Worm (Caenorhabditis elegans) whole organism, L2 larva: ENCODE results near the gene K08B5.1.

ENCODE experiments used
- C34F6.9 ChIP-seq: fragments of 150-350 bp; optimal IDR thresholded peaks from 2 replicates; lab custom pipeline; 2014; ENCODE audit warnings: missing biosample characterization, missing genetic modification characterization
- F13H6.1 ChIP-seq: sonication (generic microtip); optimal IDR thresholded peaks from 2 replicates; lab custom pipeline; 2016; ENCODE audit warnings: missing genetic modification characterization, missing compliant biosample characterization
- R02D3.7 ChIP-seq: fragments of 150-350 bp; optimal IDR thresholded peaks from 2 replicates; lab custom pipeline; 2014; ENCODE audit warnings: missing biosample characterization, missing genetic modification characterization
- Y55F3AM.14 ChIP-seq: fragments of 200-800 bp; sonication (Bioruptor generic); optimal IDR thresholded peaks from 2 replicates; lab custom pipeline; 2018; ENCODE audit warnings: mild to moderate bottlenecking, missing genetic modification characterization, missing compliant biosample characterization
- ZK546.5 ChIP-seq: sonication (generic microtip); optimal IDR thresholded peaks from 2 replicates; lab custom pipeline; 2017; ENCODE audit warnings: missing biosample characterization, missing genetic modification characterization
- alr-1 ChIP-seq: fragments of 150-350 bp; optimal IDR thresholded peaks from 2 replicates; lab custom pipeline; 2014; ENCODE audit warnings: missing biosample characterization, missing genetic modification characterization
- aly-2 ChIP-seq: fragments of 150-350 bp; optimal IDR thresholded peaks from 2 replicates; lab custom pipeline; 2014; ENCODE audit warnings: missing biosample characterization, missing genetic modification characterization
- ama-1 ChIP-seq: fragments of 150-350 bp; optimal IDR thresholded peaks from 2 replicates; lab custom pipeline; 2018; ENCODE audit warnings: inconsistent platforms
- blmp-1 ChIP-seq: sonication (generic microtip); optimal IDR thresholded peaks from 2 replicates; lab custom pipeline; 2017; ENCODE audit warnings: missing genetic modification characterization, mild to moderate bottlenecking, missing compliant biosample characterization, antibody characterized with exemption, moderate library complexity; ENCODE audit not compliant: insufficient read depth
- ceh-16 ChIP-seq: fragments of 150-350 bp; optimal IDR thresholded peaks from 2 replicates; lab custom pipeline; 2014; ENCODE audit warnings: missing biosample characterization, missing genetic modification characterization
- ceh-82 ChIP-seq: fragments of 150-350 bp; optimal IDR thresholded peaks from 2 replicates; lab custom pipeline; 2014; ENCODE audit warnings: missing biosample characterization, missing genetic modification characterization
- crh-2 ChIP-seq: sonication (generic microtip); optimal IDR thresholded peaks from 2 replicates; lab custom pipeline; 2017; ENCODE audit warnings: missing biosample characterization, missing genetic modification characterization
- dmd-4 ChIP-seq: sonication (generic microtip); optimal IDR thresholded peaks from 2 replicates; lab custom pipeline; 2017; ENCODE audit warnings: missing biosample characterization, missing genetic modification characterization
- egl-27 ChIP-seq: sonication (generic microtip); optimal IDR thresholded peaks from 3 replicates; lab custom pipeline; 2017; ENCODE audit warnings: missing biosample characterization, missing genetic modification reagents, missing genetic modification characterization
- elt-1 ChIP-seq: fragments of 150-350 bp; optimal IDR thresholded peaks from 2 replicates; lab custom pipeline; 2014; ENCODE audit warnings: missing biosample characterization, missing genetic modification characterization
- elt-3 ChIP-seq: sonication (generic microtip); optimal IDR thresholded peaks from 2 replicates; lab custom pipeline; 2017; ENCODE audit warnings: missing biosample characterization, missing genetic modification characterization
- fos-1 ChIP-seq: fragments of 150-350 bp; optimal IDR thresholded peaks from 2 replicates; lab custom pipeline; 2014; ENCODE audit warnings: missing biosample characterization, missing genetic modification characterization
- gmeb-1 ChIP-seq: fragments of 150-350 bp; optimal IDR thresholded peaks from 2 replicates; lab custom pipeline; 2014; ENCODE audit warnings: missing biosample characterization, missing genetic modification characterization
- lin-11 ChIP-seq: fragments of 150-350 bp; sonication (generic microtip); optimal IDR thresholded peaks from 2 replicates; lab custom pipeline; 2014; ENCODE audit warnings: missing biosample characterization, missing genetic modification characterization, inconsistent platforms, mixed read lengths
- lin-13 ChIP-seq: fragments of 150-350 bp; optimal IDR thresholded peaks from 2 replicates; lab custom pipeline; 2014; ENCODE audit warnings: missing biosample characterization, missing genetic modification reagents, missing genetic modification characterization
- lin-39 ChIP-seq: fragments of 150-350 bp; optimal IDR thresholded peaks from 2 replicates; lab custom pipeline; 2014; ENCODE audit warnings: missing biosample characterization, missing genetic modification reagents, missing genetic modification characterization
- lsy-2 ChIP-seq, 2 experiments: fragments of 150-350 bp in 1 of 2; sonication (generic microtip) in 1 of 2; optimal IDR thresholded peaks; 2 replicates each; lab custom pipeline; 2014 to 2017; ENCODE audit warnings: missing biosample characterization in 2 of 2, missing genetic modification characterization in 2 of 2
- mab-5 ChIP-seq: fragments of 150-350 bp; optimal IDR thresholded peaks from 2 replicates; lab custom pipeline; 2014; ENCODE audit warnings: missing biosample characterization, missing genetic modification characterization
- mbf-1 ChIP-seq: sonication (generic microtip); optimal IDR thresholded peaks from 2 replicates; lab custom pipeline; 2017; ENCODE audit warnings: missing biosample characterization, missing genetic modification characterization
- mdl-1 ChIP-seq, 2 experiments: fragments of 150-350 bp in 1 of 2; sonication (generic microtip) in 1 of 2; optimal IDR thresholded peaks; 2 replicates each; lab custom pipeline; 2017; ENCODE audit warnings: missing biosample characterization in 2 of 2, missing genetic modification characterization in 2 of 2
- nhr-10 ChIP-seq: sonication (generic microtip); optimal IDR thresholded peaks from 2 replicates; lab custom pipeline; 2017; ENCODE audit warnings: missing biosample characterization, missing genetic modification characterization
- nhr-11 ChIP-seq: fragments of 150-350 bp; optimal IDR thresholded peaks from 2 replicates; lab custom pipeline; 2014; ENCODE audit warnings: missing biosample characterization, missing genetic modification characterization
- nhr-12 ChIP-seq: fragments of 150-350 bp; optimal IDR thresholded peaks from 2 replicates; lab custom pipeline; 2014; ENCODE audit warnings: missing biosample characterization, missing genetic modification characterization
- nhr-129 ChIP-seq: fragments of 150-350 bp; optimal IDR thresholded peaks from 2 replicates; lab custom pipeline; 2014; ENCODE audit warnings: missing biosample characterization, missing genetic modification characterization
- nhr-21 ChIP-seq: fragments of 150-350 bp; optimal IDR thresholded peaks from 2 replicates; lab custom pipeline; 2014; ENCODE audit warnings: missing biosample characterization, missing genetic modification characterization
- nhr-23 ChIP-seq: fragments of 150-350 bp; optimal IDR thresholded peaks from 2 replicates; lab custom pipeline; 2014; ENCODE audit warnings: missing biosample characterization, missing genetic modification reagents, missing genetic modification characterization
- nhr-237 ChIP-seq: fragments of 150-350 bp; optimal IDR thresholded peaks from 2 replicates; lab custom pipeline; 2014; ENCODE audit warnings: missing biosample characterization, missing genetic modification characterization
- nhr-25 ChIP-seq: fragments of 150-350 bp; sonication (generic microtip); optimal IDR thresholded peaks from 3 replicates; lab custom pipeline; 2014; ENCODE audit warnings: missing biosample characterization, missing genetic modification characterization
- nhr-6 ChIP-seq: fragments of 150-350 bp; optimal IDR thresholded peaks from 2 replicates; lab custom pipeline; 2014; ENCODE audit warnings: missing biosample characterization, missing genetic modification characterization
- nhr-77 ChIP-seq: fragments of 150-350 bp; optimal IDR thresholded peaks from 2 replicates; lab custom pipeline; 2014; ENCODE audit warnings: missing biosample characterization, missing genetic modification characterization
- peb-1 ChIP-seq: fragments of 150-350 bp; optimal IDR thresholded peaks from 2 replicates; lab custom pipeline; 2014; ENCODE audit warnings: missing biosample characterization, missing genetic modification characterization
- sem-4 ChIP-seq: fragments of 150-350 bp; optimal IDR thresholded peaks from 2 replicates; lab custom pipeline; 2014; ENCODE audit warnings: missing biosample characterization, missing genetic modification reagents, missing genetic modification characterization
- skn-1 ChIP-seq: sonication (generic microtip); optimal IDR thresholded peaks from 2 replicates; lab custom pipeline; 2017; ENCODE audit warnings: missing biosample characterization, missing genetic modification characterization
- sma-3 ChIP-seq: sonication (generic microtip); optimal IDR thresholded peaks from 2 replicates; lab custom pipeline; 2016; ENCODE audit warnings: missing genetic modification reagents, missing genetic modification characterization, missing compliant biosample characterization
- sma-9 ChIP-seq, 2 experiments: fragments of 150-350 bp in 1 of 2; sonication (generic microtip) in 1 of 2; optimal IDR thresholded peaks; 2 replicates each; lab custom pipeline; 2014 to 2016; ENCODE audit warnings: missing genetic modification characterization in 2 of 2, mild to moderate bottlenecking in 1 of 2, missing biosample characterization in 1 of 2, missing compliant biosample characterization in 1 of 2, missing genetic modification reagents in 1 of 2, moderate library complexity in 1 of 2
- snpc-4 ChIP-seq: fragments of 150-350 bp; optimal IDR thresholded peaks from 2 replicates; lab custom pipeline; 2014; ENCODE audit warnings: missing biosample characterization, missing genetic modification characterization
- unc-39 ChIP-seq: fragments of 150-350 bp; optimal IDR thresholded peaks from 2 replicates; lab custom pipeline; 2014; ENCODE audit warnings: missing biosample characterization, missing genetic modification characterization
- unc-55 ChIP-seq: fragments of 150-350 bp; sonication (generic microtip); optimal IDR thresholded peaks from 3 replicates; lab custom pipeline; 2014; ENCODE audit warnings: missing biosample characterization, missing genetic modification reagents, missing genetic modification characterization
- unc-62 ChIP-seq: fragments of 150-350 bp; optimal IDR thresholded peaks from 2 replicates; lab custom pipeline; 2014; ENCODE audit warnings: missing biosample characterization, missing genetic modification reagents, missing genetic modification characterization
- zag-1 ChIP-seq: fragments of 150-350 bp; optimal IDR thresholded peaks from 2 replicates; lab custom pipeline; 2014; ENCODE audit warnings: missing biosample characterization, missing genetic modification characterization
- ztf-1 ChIP-seq: fragments of 200-800 bp; sonication (Bioruptor generic); conservative IDR thresholded peaks from 2 replicates; pipeline ENCODE4 v1.3.6; 2022; ENCODE audit warnings: missing genetic modification characterization, missing compliant biosample characterization
- ztf-11 ChIP-seq: sonication (generic microtip); optimal IDR thresholded peaks from 2 replicates; lab custom pipeline; 2017; ENCODE audit warnings: missing biosample characterization, missing genetic modification characterization
- ztf-4 ChIP-seq: fragments of 150-350 bp; optimal IDR thresholded peaks from 2 replicates; lab custom pipeline; 2014; ENCODE audit warnings: missing biosample characterization, missing genetic modification characterization

Gene K08B5.1

ce11 chrX:16602457-16602856 is 44.2 kb downstream of the K08B5.1 start, which contains the start of gene F59C12.4:
TSS of gene F59C12.4 (minus strand) at chrX:16602622.
- TF ChIP-seq nhr-129 (no peak), lin-39 (no peak), R02D3.7 (tag; lab: Kevin White, UChicago) (no peak), lsy-2 (tag; optimal IDR thresholded peaks at IDR 0.05; lab: Kevin White, UChicago) (no peak), nhr-21 (tag; lab: Kevin White, UChicago) (no peak), ZK546.5 (tag; lab: Kevin White, UChicago) (no peak), peb-1 (no peak), F13H6.1 (no peak), nhr-10 (tag; lab: Kevin White, UChicago) (no peak)

- no peak for TF ChIP-seq Y55F3AM.14 (GFP tag; lab: Kevin White, UChicago)
- no peak for TF ChIP-seq ztf-4 (tag; lab: Kevin White, UChicago)
- no peak for TF ChIP-seq fos-1 (tag; lab: Kevin White, UChicago)
- no peak for TF ChIP-seq ztf-1 (GFP tag; lab: Robert Waterston, UW)
- no peak for TF ChIP-seq R02D3.7 (tag; lab: Kevin White, UChicago)
- no peak for TF ChIP-seq snpc-4 (tag; lab: Kevin White, UChicago)
- no peak for TF ChIP-seq ZK546.5 (tag; lab: Kevin White, UChicago)
- no peak for TF ChIP-seq sma-3
- TF ChIP-seq crh-2 (tag; lab: Kevin White, UChicago), result no peak
- no peak for TF ChIP-seq nhr-129
- TF ChIP-seq, all 48 proteins: peak for 0
Observed at ce11 chrX:16604096-16604495, 45.9 kb downstream of the K08B5.1 start.

ce11 chrX:16604566-16604965 is 46.3 kb downstream of the K08B5.1 start:
- TF ChIP-seq nhr-6 (tag; lab: Kevin White, UChicago) (no peak), elt-1 (tag; lab: Kevin White, UChicago) (no peak), ceh-82 (tag; lab: Kevin White, UChicago) (no peak), mbf-1 (no peak), nhr-23 (tag; lab: Kevin White, UChicago) (no peak), ceh-16 (tag; lab: Kevin White, UChicago) (no peak), nhr-237 (tag; lab: Kevin White, UChicago) (no peak), nhr-129 (peak; percentile 51), lin-11 (tag; lab: Kevin White, UChicago) (no peak), alr-1 (tag; lab: Kevin White, UChicago) (no peak), ZK546.5 (tag; lab: Kevin White, UChicago) (no peak), snpc-4 (tag; lab: Kevin White, UChicago) (no peak), nhr-25 (tag; lab: Kevin White, UChicago) (peak; percentile 66), Y55F3AM.14 (GFP tag; lab: Kevin White, UChicago) (no peak), lin-39 (no peak), nhr-11 (tag; lab: Kevin White, UChicago) (no peak), unc-62 (GFP tag; lab: Kevin White, UChicago) (no peak), nhr-12 (tag; lab: Kevin White, UChicago) (peak; percentile 26), aly-2 (tag; lab: Kevin White, UChicago) (no peak), unc-39 (tag; lab: Kevin White, UChicago) (no peak), lsy-2 (tag; optimal IDR thresholded peaks at IDR 0.05; lab: Kevin White, UChicago) (peak; percentile 46 to 52), nhr-10 (tag; lab: Kevin White, UChicago) (no peak), ama-1 (lab: Kevin White, UChicago) (no peak), elt-3 (tag; lab: Kevin White, UChicago) (no peak), sma-9 (GFP tag; optimal IDR thresholded peaks at IDR 0.05; lab: Kevin White, UChicago) (peak; percentile 58), sma-9 (tag; optimal IDR thresholded peaks at IDR 0.05; lab: Kevin White, UChicago) (no peak), egl-27 (tag; lab: Kevin White, UChicago) (no peak), ztf-4 (tag; lab: Kevin White, UChicago) (peak; percentile 34), sma-3 (peak; percentile 52), blmp-1 (tag; lab: Kevin White, UChicago) (no peak), fos-1 (tag; lab: Kevin White, UChicago) (peak; percentile 41), C34F6.9 (tag; lab: Kevin White, UChicago) (peak; percentile 33), gmeb-1 (peak; percentile 27), zag-1 (peak; percentile 30), mdl-1 (tag; optimal IDR thresholded peaks at IDR 0.05; lab: Kevin White, UChicago) (peak in 1 of 2 experiments; percentile 21), lin-13 (GFP tag; lab: Kevin White, UChicago) (peak; percentile 68), peb-1 (no peak), ztf-1 (GFP tag; lab: Robert Waterston, UW) (no peak), mab-5 (tag; lab: Kevin White, UChicago) (no peak), dmd-4 (no peak), crh-2 (tag; lab: Kevin White, UChicago) (peak; percentile 48), nhr-77 (no peak), nhr-21 (tag; lab: Kevin White, UChicago) (peak; percentile 64), F13H6.1 (peak; percentile 21), ztf-11 (tag; lab: Kevin White, UChicago) (no peak), skn-1 (peak; percentile 4), unc-55 (GFP tag; lab: Kevin White, UChicago) (peak; percentile 46), sem-4 (no peak), R02D3.7 (tag; lab: Kevin White, UChicago) (no peak)
